Worm (Caenorhabditis elegans): ENCODE data around the gene ncx-7.

ce11 chrIII:9713182-9713581, 6.9 kb downstream of the ncx-7 start:
- TF ChIP-seq lsy-2 (tag; optimal IDR thresholded peaks at IDR 0.05): no peak
- TF ChIP-seq efl-1 (optimal IDR thresholded peaks at IDR 0.05): no peak
- TF ChIP-seq efl-1 (GFP tag; optimal IDR thresholded peaks at IDR 0.05 in 1 of 2): no peak
- TF ChIP-seq elt-2 (tag; optimal IDR thresholded peaks at IDR 0.05): no peak
